Worm (Caenorhabditis elegans) whole organism, L4/young adult: Measurements from ENCODE around the gene irld-40.

Source experiments
- W03F9.2 ChIP-seq: fragments of 150-350 bp; optimal IDR thresholded peaks from 2 replicates; lab custom pipeline; 2014; ENCODE audit warnings: missing biosample characterization, missing genetic modification characterization
- dao-5 ChIP-seq: sonication (generic microtip); optimal IDR thresholded peaks from 2 replicates; lab custom pipeline; 2016; ENCODE audit warnings: missing genotype, missing genetic modification characterization, moderate library complexity, missing compliant biosample characterization
- him-1 ChIP-seq: sonication (generic microtip); optimal IDR thresholded peaks from 2 replicates; lab custom pipeline; 2016; ENCODE audit warnings: missing genotype, missing genetic modification reagents, missing genetic modification characterization, missing compliant biosample characterization

DNA sequence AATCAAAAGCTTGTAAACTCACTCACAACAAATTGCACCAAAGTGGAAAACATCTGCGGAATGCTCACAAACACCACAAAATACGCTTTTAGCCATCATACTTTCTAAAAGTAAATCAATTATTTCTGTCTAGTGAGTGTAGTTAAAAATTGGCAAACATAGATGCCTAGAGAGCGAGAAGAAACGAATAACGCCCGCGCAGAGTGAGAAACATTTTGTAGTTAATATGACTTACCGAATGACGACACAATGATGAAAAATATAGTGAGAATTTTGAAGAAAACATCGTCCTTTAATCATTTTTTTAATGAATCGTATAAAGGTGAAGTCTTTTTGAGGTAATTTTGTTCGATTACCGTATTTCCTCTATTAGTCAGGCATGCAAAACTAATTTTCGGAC lies 33.0 kb upstream of the irld-40 start, which contains the start of gene nhr-238:
- TF ChIP-seq W03F9.2 (tag; lab: Kevin White, UChicago) (no peak), him-1 (tag; lab: Kevin White, UChicago) (no peak), dao-5 (tag; lab: Kevin White, UChicago) (no peak)
